Worm (Caenorhabditis elegans): ENCODE results near the gene snrp-3.

The snrp-3 gene

DNA sequence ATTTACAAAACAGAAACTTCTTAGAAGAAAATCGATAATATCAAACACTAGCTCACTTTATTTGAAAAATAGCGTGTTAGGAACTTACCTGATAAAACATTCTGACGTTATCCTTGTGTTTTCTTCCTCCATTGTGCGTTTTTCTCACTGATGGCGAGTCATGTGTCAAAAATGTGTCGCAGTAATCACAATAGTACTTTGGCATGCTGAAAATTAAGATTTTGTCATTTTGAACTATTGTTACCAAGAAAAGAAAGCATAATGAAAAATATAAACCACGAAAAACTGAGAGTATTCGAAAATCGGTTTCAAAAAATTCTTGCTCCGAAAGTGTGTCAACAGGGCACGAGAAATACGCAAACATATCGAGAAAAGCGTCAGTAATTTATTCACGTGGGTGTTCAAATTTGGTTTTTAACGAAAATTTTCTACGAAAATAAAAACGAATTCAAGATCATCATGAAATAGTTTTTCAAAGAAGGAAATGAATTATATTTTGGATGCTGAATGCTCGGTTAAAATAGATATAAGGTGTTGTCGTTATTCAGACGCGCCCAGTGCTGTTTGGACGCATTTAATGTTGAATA is at the start of gene snrp-3:
Gene snrp-3, minus strand, starts transcription at position 206 of the 587 bp plus-strand sequence.
- no peak for TF ChIP-seq dmd-4 (tag; optimal IDR thresholded peaks at IDR 0.05)
- peak; percentile 83 for TF ChIP-seq F13H6.1 (tag; optimal IDR thresholded peaks at IDR 0.05)
- peak; percentile 96 for TF ChIP-seq C34F6.9 (tag; optimal IDR thresholded peaks at IDR 0.05)
- no peak for TF ChIP-seq elt-1 (tag; optimal IDR thresholded peaks at IDR 0.05)
- no peak for TF ChIP-seq nhr-12 (tag; optimal IDR thresholded peaks at IDR 0.05)
- peak; percentile 78 for TF ChIP-seq nhr-6 (tag; optimal IDR thresholded peaks at IDR 0.05)
- peak; percentile 48 for TF ChIP-seq nhr-10 (tag; optimal IDR thresholded peaks at IDR 0.05)
- TF ChIP-seq unc-55 (GFP tag; optimal IDR thresholded peaks at IDR 0.05) = peak; percentile 94
- TF ChIP-seq ztf-4 (tag; optimal IDR thresholded peaks at IDR 0.05) = peak; percentile 30
- no peak for TF ChIP-seq blmp-1 (tag; optimal IDR thresholded peaks at IDR 0.05; ENCODE audit: insufficient read depth)
- TF ChIP-seq nhr-237 (tag; optimal IDR thresholded peaks at IDR 0.05) = no peak
- TF ChIP-seq unc-62 (GFP tag; optimal IDR thresholded peaks at IDR 0.05) = no peak
- peak in 1 of 2 experiments; percentile 75 for TF ChIP-seq mdl-1 (tag; optimal IDR thresholded peaks at IDR 0.05)
- TF ChIP-seq ZK546.5 (tag; optimal IDR thresholded peaks at IDR 0.05) = no peak
- peak; percentile 79 for TF ChIP-seq nhr-129 (tag; optimal IDR thresholded peaks at IDR 0.05)
- TF ChIP-seq fos-1 (tag; optimal IDR thresholded peaks at IDR 0.05) = peak; percentile 43
- no peak for TF ChIP-seq aly-2 (tag; optimal IDR thresholded peaks at IDR 0.05)
- TF ChIP-seq crh-2 (tag; optimal IDR thresholded peaks at IDR 0.05) = peak; percentile 86
- TF ChIP-seq gmeb-1 (tag; optimal IDR thresholded peaks at IDR 0.05) = peak; percentile 97
- no peak for TF ChIP-seq lin-11 (tag; optimal IDR thresholded peaks at IDR 0.05)
- no peak for TF ChIP-seq nhr-77 (tag; optimal IDR thresholded peaks at IDR 0.05)
- no peak for TF ChIP-seq alr-1 (tag; optimal IDR thresholded peaks at IDR 0.05)
- TF ChIP-seq snpc-4 (tag; optimal IDR thresholded peaks at IDR 0.05) = peak; percentile 55
- TF ChIP-seq lin-39 (tag; optimal IDR thresholded peaks at IDR 0.05) = no peak
- TF ChIP-seq sma-3 (GFP tag; optimal IDR thresholded peaks at IDR 0.05) = peak; percentile 71
- no peak for TF ChIP-seq ztf-1 (GFP tag; conservative IDR thresholded peaks at IDR 0.05)
- TF ChIP-seq lin-13 (GFP tag; optimal IDR thresholded peaks at IDR 0.05) = peak; percentile 86
- no peak for TF ChIP-seq ceh-82 (tag; optimal IDR thresholded peaks at IDR 0.05)
- no peak for TF ChIP-seq peb-1 (tag; optimal IDR thresholded peaks at IDR 0.05)
- peak; percentile 79 for TF ChIP-seq sma-9 (GFP tag; optimal IDR thresholded peaks at IDR 0.05)
- no peak for TF ChIP-seq sma-9 (tag; optimal IDR thresholded peaks at IDR 0.05)
- TF ChIP-seq skn-1 (tag; optimal IDR thresholded peaks at IDR 0.05) = no peak
- TF ChIP-seq ama-1 (optimal IDR thresholded peaks at IDR 0.05) = peak; percentile 69
- no peak for TF ChIP-seq mbf-1 (tag; optimal IDR thresholded peaks at IDR 0.05)
- TF ChIP-seq elt-3 (tag; optimal IDR thresholded peaks at IDR 0.05) = no peak
- no peak for TF ChIP-seq ceh-16 (tag; optimal IDR thresholded peaks at IDR 0.05)
- peak; percentile 90 for TF ChIP-seq nhr-25 (tag; optimal IDR thresholded peaks at IDR 0.05)
- TF ChIP-seq zag-1 (tag; optimal IDR thresholded peaks at IDR 0.05) = peak; percentile 32
- TF ChIP-seq mab-5 (tag; optimal IDR thresholded peaks at IDR 0.05) = peak; percentile 73
- TF ChIP-seq lsy-2 (tag; optimal IDR thresholded peaks at IDR 0.05) = peak; percentile 85 to 94
- TF ChIP-seq nhr-21 (tag; optimal IDR thresholded peaks at IDR 0.05) = peak; percentile 78
- peak; percentile 16 for TF ChIP-seq R02D3.7 (tag; optimal IDR thresholded peaks at IDR 0.05)
- no peak for TF ChIP-seq unc-39 (tag; optimal IDR thresholded peaks at IDR 0.05)
- no peak for TF ChIP-seq Y55F3AM.14 (GFP tag; optimal IDR thresholded peaks at IDR 0.05)
- TF ChIP-seq nhr-23 (tag; optimal IDR thresholded peaks at IDR 0.05) = no peak
- TF ChIP-seq ztf-11 (tag; optimal IDR thresholded peaks at IDR 0.05) = no peak
- no peak for TF ChIP-seq nhr-11 (tag; optimal IDR thresholded peaks at IDR 0.05)
- peak; percentile 66 for TF ChIP-seq egl-27 (tag; optimal IDR thresholded peaks at IDR 0.05)
- peak; percentile 62 for TF ChIP-seq sem-4 (tag; optimal IDR thresholded peaks at IDR 0.05)

All from whole organism, L2 larva.